Worm (Caenorhabditis elegans) whole organism, early embryonic: ENCODE measurements around the gene Y38F1A.2.

ENCODE experiments used
- B0310.2 ChIP-seq: sonication (generic microtip); optimal IDR thresholded peaks from 2 replicates; lab custom pipeline; 2016; ENCODE audit warnings: mild to moderate bottlenecking, missing genetic modification characterization, missing compliant biosample characterization
- F13C5.2 ChIP-seq: sonication (generic microtip); optimal IDR thresholded peaks from 2 replicates; lab custom pipeline; 2017; ENCODE audit warnings: mild to moderate bottlenecking, missing genetic modification characterization, inconsistent platforms, missing compliant biosample characterization
- aly-1 ChIP-seq: sonication (generic microtip); optimal IDR thresholded peaks from 2 replicates; lab custom pipeline; 2016; ENCODE audit warnings: missing genetic modification characterization, missing compliant biosample characterization
- ama-1 ChIP-seq: fragments of 150-350 bp; optimal IDR thresholded peaks from 2 replicates; lab custom pipeline; 2014
- ets-7 ChIP-seq: sonication (generic microtip); optimal IDR thresholded peaks from 2 replicates; lab custom pipeline; 2016; ENCODE audit warnings: missing genotype, missing genetic modification characterization, missing compliant biosample characterization
- flt-1 ChIP-seq: fragments of 200-800 bp; sonication (Bioruptor generic); IDR thresholded peaks from 2 replicates; pipeline ENCODE4 v1.3.6; 2022; ENCODE audit warnings: missing genetic modification characterization, missing compliant biosample characterization
- hmg-4 ChIP-seq: fragments of 200-800 bp; sonication (Bioruptor generic); optimal IDR thresholded peaks from 2 replicates; lab custom pipeline; 2018; ENCODE audit warnings: mild to moderate bottlenecking, missing genetic modification characterization, missing compliant biosample characterization
- hnd-1 ChIP-seq: sonication (generic microtip); optimal IDR thresholded peaks from 2 replicates; lab custom pipeline; 2016; ENCODE audit warnings: missing genetic modification characterization, missing compliant biosample characterization
- pes-1 ChIP-seq: fragments of 200-800 bp; sonication (Bioruptor generic); IDR thresholded peaks from 2 replicates; pipeline ENCODE4 v1.3.6; 2022; ENCODE audit warnings: missing genetic modification reagents, missing genetic modification characterization, missing compliant biosample characterization
- sea-1 ChIP-seq: fragments of 200-800 bp; sonication (Bioruptor generic); conservative IDR thresholded peaks from 2 replicates; pipeline ENCODE4 v1.3.6; 2022; ENCODE audit warnings: missing genetic modification characterization, missing compliant biosample characterization
- tbx-11 ChIP-seq: fragments of 200-800 bp; sonication (Bioruptor generic); IDR thresholded peaks from 2 replicates; pipeline ENCODE4 v1.3.6; 2022; ENCODE audit warnings: missing genetic modification characterization, missing compliant biosample characterization
- tbx-37 ChIP-seq: fragments of 200-800 bp; sonication (Bioruptor generic); conservative IDR thresholded peaks from 2 replicates; pipeline ENCODE4 v1.3.6; 2022; ENCODE audit warnings: missing genetic modification reagents, missing genetic modification characterization, missing compliant biosample characterization

- TF ChIP-seq B0310.2 (tag; lab: Kevin White, UChicago) (no peak), F13C5.2 (no peak), tbx-11 (no peak), tbx-37 (GFP tag; lab: Robert Waterston, UW) (no peak), flt-1 (GFP tag; lab: Robert Waterston, UW) (no peak), aly-1 (tag; lab: Kevin White, UChicago) (no peak), ama-1 (lab: Kevin White, UChicago) (no peak), ets-7 (tag; lab: Kevin White, UChicago) (no peak), sea-1 (GFP tag; lab: Robert Waterston, UW) (no peak), hmg-4 (no peak), pes-1 (GFP tag; lab: Robert Waterston, UW) (no peak), hnd-1 (tag; lab: Kevin White, UChicago) (no peak)
Observed at ce11 chrII:13004160-13004871, 49.6 kb downstream of the Y38F1A.2 start.
